Worm (Caenorhabditis elegans) whole organism, L1 larva: ENCODE data around the gene srd-43.

Experiments
- C16A3.4 ChIP-seq: fragments of 150-350 bp; optimal IDR thresholded peaks from 2 replicates; lab custom pipeline; 2014; ENCODE audit warnings: missing biosample characterization, missing genetic modification characterization
- Y116A8C.19 ChIP-seq: sonication (generic microtip); optimal IDR thresholded peaks from 2 replicates; lab custom pipeline; 2016; ENCODE audit warnings: missing compliant biosample characterization, missing genetic modification characterization, borderline replicate concordance
- aly-2 ChIP-seq: fragments of 150-350 bp; optimal IDR thresholded peaks from 2 replicates; lab custom pipeline; 2014; ENCODE audit warnings: missing biosample characterization, missing genetic modification characterization
- ama-1 ChIP-seq: fragments of 150-350 bp; optimal IDR thresholded peaks from 2 replicates; lab custom pipeline; 2014
- blmp-1 ChIP-seq: fragments of 150-350 bp; optimal IDR thresholded peaks from 2 replicates; lab custom pipeline; 2014; ENCODE audit warnings: missing biosample characterization, missing genetic modification characterization
- ceh-82 ChIP-seq, 3 experiments: fragments of 150-350 bp in 1 of 3; sonication (generic microtip) in 2 of 3; optimal IDR thresholded peaks; 2 replicates each; lab custom pipeline; 2014 to 2017; ENCODE audit warnings: missing biosample characterization in 3 of 3, missing genetic modification characterization in 3 of 3
- ceh-88 ChIP-seq: fragments of 200-800 bp; sonication (Bioruptor generic); IDR thresholded peaks from 2 replicates; pipeline ENCODE4 v1.3.6; 2022; ENCODE audit warnings: missing genetic modification characterization, missing compliant biosample characterization
- dpl-1 ChIP-seq, 3 experiments: fragments of 150-350 bp in 2 of 3; sonication (generic microtip) in 1 of 3; optimal IDR thresholded peaks; 2 replicates each; lab custom pipeline; 2014 to 2017; ENCODE audit warnings: missing biosample characterization in 3 of 3, missing genetic modification characterization in 3 of 3, missing genetic modification reagents in 3 of 3
- efl-1 ChIP-seq, 4 experiments: fragments of 150-350 bp; optimal IDR thresholded peaks in 3 of 4; peaks in 1 of 4; 1 replicate in 1 of 4; 2 replicates in 3 of 4; lab custom pipeline; 2014; ENCODE audit warnings: missing biosample characterization in 2 of 4, missing genetic modification characterization in 2 of 4, missing genetic modification reagents in 2 of 4
- egl-27 ChIP-seq, 2 experiments: fragments of 150-350 bp in 1 of 2; sonication (generic microtip); optimal IDR thresholded peaks; 3 replicates each; lab custom pipeline; 2017 to 2018; ENCODE audit warnings: missing biosample characterization in 2 of 2, missing genetic modification characterization in 2 of 2, missing genetic modification reagents in 2 of 2
- elt-2 ChIP-seq: sonication (generic microtip); optimal IDR thresholded peaks from 2 replicates; lab custom pipeline; 2016; ENCODE audit warnings: missing genetic modification characterization, mild to moderate bottlenecking, inconsistent platforms, missing compliant biosample characterization, missing genetic modification reagents
- ets-5 ChIP-seq: fragments of 200-800 bp; sonication (Bioruptor generic); IDR thresholded peaks from 2 replicates; pipeline ENCODE4 v1.3.6; 2022; ENCODE audit warnings: missing genetic modification characterization, missing compliant biosample characterization
- fos-1 ChIP-seq: fragments of 150-350 bp; optimal IDR thresholded peaks from 2 replicates; lab custom pipeline; 2014; ENCODE audit warnings: missing biosample characterization, missing genetic modification characterization
- grh-1 ChIP-seq: fragments of 200-800 bp; sonication (Bioruptor generic); IDR thresholded peaks from 2 replicates; pipeline ENCODE4 v1.3.6; 2022; ENCODE audit warnings: missing genetic modification reagents, missing genetic modification characterization, missing compliant biosample characterization
- hlh-4 ChIP-seq: sonication (generic microtip); optimal IDR thresholded peaks from 2 replicates; lab custom pipeline; 2016; ENCODE audit warnings: mild to moderate bottlenecking, missing genetic modification characterization, missing compliant biosample characterization
- hpl-2 ChIP-seq: fragments of 150-350 bp; optimal IDR thresholded peaks from 2 replicates; lab custom pipeline; 2014; ENCODE audit warnings: missing biosample characterization, missing genetic modification reagents, missing genetic modification characterization
- irx-1 ChIP-seq: sonication (generic microtip); optimal IDR thresholded peaks from 2 replicates; lab custom pipeline; 2016; ENCODE audit warnings: missing genetic modification characterization, missing compliant biosample characterization
- isw-1 ChIP-seq: fragments of 200-800 bp; sonication (Bioruptor generic); IDR thresholded peaks from 2 replicates; pipeline ENCODE4 v1.3.6; 2022; ENCODE audit warnings: missing genetic modification characterization, missing compliant biosample characterization
- jun-1 ChIP-seq: fragments of 150-350 bp; optimal IDR thresholded peaks from 2 replicates; lab custom pipeline; 2014; ENCODE audit warnings: missing biosample characterization, missing genetic modification reagents, missing genetic modification characterization
- lin-13 ChIP-seq: fragments of 150-350 bp; optimal IDR thresholded peaks from 2 replicates; lab custom pipeline; 2014; ENCODE audit warnings: missing biosample characterization, missing genetic modification reagents, missing genetic modification characterization
- lin-14 ChIP-seq: fragments of 200-800 bp; sonication (Bioruptor generic); optimal IDR thresholded peaks from 2 replicates; lab custom pipeline; 2018; ENCODE audit warnings: mild to moderate bottlenecking, missing genetic modification characterization, moderate library complexity, missing compliant biosample characterization
- lin-15B ChIP-seq: fragments of 150-350 bp; sonication (generic microtip); optimal IDR thresholded peaks from 3 replicates; lab custom pipeline; 2014; ENCODE audit warnings: missing biosample characterization, missing genetic modification characterization
- lin-35 ChIP-seq, 2 experiments: fragments of 150-350 bp; optimal IDR thresholded peaks; 2 replicates each; lab custom pipeline; 2014; ENCODE audit warnings: missing biosample characterization in 2 of 2, missing genetic modification characterization in 2 of 2, missing genetic modification reagents in 2 of 2
- lin-39 ChIP-seq: fragments of 150-350 bp; optimal IDR thresholded peaks from 2 replicates; lab custom pipeline; 2014; ENCODE audit warnings: missing biosample characterization, missing genetic modification reagents, missing genetic modification characterization
- lir-3 ChIP-seq: sonication (generic microtip); optimal IDR thresholded peaks from 2 replicates; lab custom pipeline; 2016; ENCODE audit warnings: mild to moderate bottlenecking, missing genetic modification characterization, moderate library complexity, missing compliant biosample characterization; ENCODE audit not compliant: poor library complexity
- lsy-2 ChIP-seq, 2 experiments: fragments of 150-350 bp; optimal IDR thresholded peaks; 2 replicates each; lab custom pipeline; 2014; ENCODE audit warnings: missing biosample characterization in 2 of 2, missing genetic modification characterization in 2 of 2
- mef-2 ChIP-seq: fragments of 150-350 bp; optimal IDR thresholded peaks from 2 replicates; lab custom pipeline; 2014; ENCODE audit warnings: missing biosample characterization, missing genetic modification characterization
- mep-1 ChIP-seq: fragments of 150-350 bp; optimal IDR thresholded peaks from 2 replicates; lab custom pipeline; 2014; ENCODE audit warnings: missing biosample characterization, missing genetic modification characterization
- nhr-11 ChIP-seq: fragments of 150-350 bp; optimal IDR thresholded peaks from 2 replicates; lab custom pipeline; 2014; ENCODE audit warnings: missing biosample characterization, missing genetic modification characterization
- nhr-19 ChIP-seq: fragments of 200-800 bp; sonication (Bioruptor generic); conservative IDR thresholded peaks from 2 replicates; pipeline ENCODE4 v1.3.6; 2022; ENCODE audit warnings: missing genetic modification characterization, missing compliant biosample characterization
- nhr-20 ChIP-seq: sonication (generic microtip); optimal IDR thresholded peaks from 2 replicates; lab custom pipeline; 2016; ENCODE audit warnings: mild to moderate bottlenecking, missing genetic modification characterization, missing compliant biosample characterization
- nhr-237 ChIP-seq: fragments of 150-350 bp; optimal IDR thresholded peaks from 2 replicates; lab custom pipeline; 2014; ENCODE audit warnings: missing biosample characterization, missing genetic modification characterization
- nhr-28 ChIP-seq: fragments of 150-350 bp; optimal IDR thresholded peaks from 2 replicates; lab custom pipeline; 2014; ENCODE audit warnings: missing biosample characterization, missing genetic modification characterization
- nhr-47 ChIP-seq: sonication (generic microtip); optimal IDR thresholded peaks from 2 replicates; lab custom pipeline; 2016; ENCODE audit warnings: mild to moderate bottlenecking, missing genetic modification characterization, moderate library complexity, missing compliant biosample characterization
- nhr-71 ChIP-seq: sonication (generic microtip); optimal IDR thresholded peaks from 2 replicates; lab custom pipeline; 2016; ENCODE audit warnings: mild to moderate bottlenecking, missing genetic modification characterization, moderate library complexity, missing compliant biosample characterization
- nhr-76 ChIP-seq: sonication (generic microtip); optimal IDR thresholded peaks from 2 replicates; lab custom pipeline; 2017; ENCODE audit warnings: missing biosample characterization, missing genetic modification characterization
- nhr-77 ChIP-seq: fragments of 150-350 bp; optimal IDR thresholded peaks from 2 replicates; lab custom pipeline; 2014; ENCODE audit warnings: missing biosample characterization, missing genetic modification characterization
- nhr-84 ChIP-seq: sonication (generic microtip); optimal IDR thresholded peaks from 2 replicates; lab custom pipeline; 2017; ENCODE audit warnings: missing biosample characterization, missing genetic modification characterization
- nhr-85 ChIP-seq: sonication (generic microtip); peaks from one replicate; lab custom pipeline; 2016; ENCODE audit warnings: missing genetic modification characterization, inconsistent platforms, missing compliant biosample characterization
- nhr-90 ChIP-seq: sonication (generic microtip); optimal IDR thresholded peaks from 2 replicates; lab custom pipeline; 2016; ENCODE audit warnings: mild to moderate bottlenecking, missing genetic modification characterization, missing compliant biosample characterization; ENCODE audit not compliant: poor library complexity
- pqm-1 ChIP-seq: sonication (generic microtip); optimal IDR thresholded peaks from 3 replicates; lab custom pipeline; 2017; ENCODE audit warnings: missing biosample characterization, missing genetic modification characterization
- rnt-1 ChIP-seq: sonication (generic microtip); optimal IDR thresholded peaks from 2 replicates; lab custom pipeline; 2016; ENCODE audit warnings: mild to moderate bottlenecking, missing genetic modification characterization, moderate library complexity, missing compliant biosample characterization
- snu-23 ChIP-seq: sonication (generic microtip); optimal IDR thresholded peaks from 2 replicates; lab custom pipeline; 2016; ENCODE audit warnings: missing genetic modification characterization, missing compliant biosample characterization
- sptf-1 ChIP-seq: fragments of 150-350 bp; optimal IDR thresholded peaks from 2 replicates; lab custom pipeline; 2014; ENCODE audit warnings: missing biosample characterization, missing genetic modification characterization
- sup-37 ChIP-seq: fragments of 200-800 bp; sonication (Bioruptor generic); optimal IDR thresholded peaks from 2 replicates; lab custom pipeline; 2018; ENCODE audit warnings: mild to moderate bottlenecking, missing genetic modification characterization, missing compliant biosample characterization
- swsn-7 ChIP-seq: sonication (generic microtip); optimal IDR thresholded peaks from 2 replicates; lab custom pipeline; 2016; ENCODE audit warnings: missing genetic modification characterization, missing compliant biosample characterization
- tbx-2 ChIP-seq: sonication (generic microtip); optimal IDR thresholded peaks from 2 replicates; lab custom pipeline; 2016; ENCODE audit warnings: missing genetic modification characterization, missing compliant biosample characterization
- tlp-1 ChIP-seq: fragments of 150-350 bp; optimal IDR thresholded peaks from 2 replicates; lab custom pipeline; 2014; ENCODE audit warnings: missing biosample characterization, missing genetic modification characterization
- unc-86 ChIP-seq: sonication (generic microtip); optimal IDR thresholded peaks from 2 replicates; lab custom pipeline; 2016; ENCODE audit warnings: missing genetic modification characterization, missing compliant biosample characterization
- xbp-1 ChIP-seq: sonication (generic microtip); optimal IDR thresholded peaks from 2 replicates; lab custom pipeline; 2016; ENCODE audit warnings: missing genetic modification characterization, missing compliant biosample characterization
- zag-1 ChIP-seq: fragments of 150-350 bp; optimal IDR thresholded peaks from 2 replicates; lab custom pipeline; 2014; ENCODE audit warnings: missing biosample characterization, missing genetic modification characterization
- ztf-11 ChIP-seq, 2 experiments: sonication (generic microtip); optimal IDR thresholded peaks; 2 replicates each; lab custom pipeline; 2016 to 2017; ENCODE audit warnings: missing genetic modification characterization in 2 of 2, missing biosample characterization in 1 of 2, missing compliant biosample characterization in 1 of 2
- ztf-4 ChIP-seq: fragments of 150-350 bp; optimal IDR thresholded peaks from 2 replicates; lab custom pipeline; 2014; ENCODE audit warnings: missing biosample characterization, missing genetic modification characterization

srd-43 gene

ce11 chrX:13353530-13353929 lies 47.9 kb upstream of the srd-43 start:
- peak in 1 of 2 experiments; percentile 84 for TF ChIP-seq lin-35 (GFP tag; optimal IDR thresholded peaks at IDR 0.05; lab: Kevin White, UChicago)
- TF ChIP-seq snu-23 (GFP tag; lab: Kevin White, UChicago): peak; percentile 88
- TF ChIP-seq elt-2 (tag; lab: Kevin White, UChicago): peak; percentile 61
- no peak for TF ChIP-seq nhr-84 (tag; lab: Kevin White, UChicago)
- TF ChIP-seq blmp-1 (tag; lab: Kevin White, UChicago): peak; percentile 94
- peak; percentile 41 for TF ChIP-seq nhr-76 (tag; lab: Kevin White, UChicago)
- TF ChIP-seq mep-1 (tag; lab: Kevin White, UChicago): peak; percentile 65
- TF ChIP-seq nhr-237 (tag; lab: Kevin White, UChicago): peak; percentile 15
- no peak for TF ChIP-seq unc-86
- no peak for TF ChIP-seq isw-1 (GFP tag; lab: Robert Waterston, UW)
- TF ChIP-seq jun-1 (tag; lab: Kevin White, UChicago): peak; percentile 67
- peak; percentile 17 for TF ChIP-seq lir-3 (tag; lab: Kevin White, UChicago)
- no peak for TF ChIP-seq lin-15B (tag; lab: Kevin White, UChicago)
- TF ChIP-seq C16A3.4: peak; percentile 75
- peak; percentile 88 for TF ChIP-seq nhr-90 (tag; lab: Kevin White, UChicago)
- peak; percentile 92 for TF ChIP-seq lin-14 (GFP tag; lab: Kevin White, UChicago)
- no peak for TF ChIP-seq hlh-4 (tag; lab: Kevin White, UChicago)
- TF ChIP-seq lsy-2 (tag; optimal IDR thresholded peaks at IDR 0.05; lab: Kevin White, UChicago): peak; percentile 36 to 79
- TF ChIP-seq sup-37 (GFP tag; lab: Kevin White, UChicago): peak; percentile 48
- TF ChIP-seq mef-2 (tag; lab: Kevin White, UChicago): peak; percentile 2
- TF ChIP-seq nhr-71 (tag; lab: Kevin White, UChicago): peak; percentile 92
- peak; percentile 72 for TF ChIP-seq ztf-4 (tag; lab: Kevin White, UChicago)
- TF ChIP-seq ceh-82 (tag; optimal IDR thresholded peaks at IDR 0.05; lab: Kevin White, UChicago): peak in 2 of 3 experiments; percentile 10 to 44
- TF ChIP-seq lin-39: no peak
- peak; percentile 42 for TF ChIP-seq swsn-7 (tag; lab: Kevin White, UChicago)
- TF ChIP-seq lin-13 (GFP tag; lab: Kevin White, UChicago): peak; percentile 38
- TF ChIP-seq tlp-1 (tag; lab: Kevin White, UChicago): no peak
- peak; percentile 77 for TF ChIP-seq grh-1 (GFP tag; lab: Robert Waterston, UW)
- no peak for TF ChIP-seq ztf-11 (tag; optimal IDR thresholded peaks at IDR 0.05; lab: Kevin White, UChicago)
- peak; percentile 35 for TF ChIP-seq xbp-1
- TF ChIP-seq hpl-2 (GFP tag; lab: Kevin White, UChicago): no peak
- peak; percentile 99 for TF ChIP-seq nhr-85 (tag; lab: Kevin White, UChicago)
- no peak for TF ChIP-seq nhr-28 (tag; lab: Kevin White, UChicago)
- TF ChIP-seq fos-1: peak; percentile 26
- no peak for TF ChIP-seq Y116A8C.19 (tag; lab: Kevin White, UChicago)
- peak; percentile 58 for TF ChIP-seq irx-1 (tag; lab: Kevin White, UChicago)
- TF ChIP-seq nhr-11: peak; percentile 32
- peak in 1 of 2 experiments; percentile 9 for TF ChIP-seq efl-1 (optimal IDR thresholded peaks at IDR 0.05; lab: Kevin White, UChicago)
- TF ChIP-seq efl-1 (GFP tag; optimal IDR thresholded peaks at IDR 0.05 in 1 of 2; lab: Kevin White, UChicago): peak in 1 of 2 experiments; percentile 93
- peak in 2 of 3 experiments; percentile 6 to 22 for TF ChIP-seq dpl-1 (GFP tag; optimal IDR thresholded peaks at IDR 0.05; lab: Kevin White, UChicago)
- TF ChIP-seq nhr-47 (tag; lab: Kevin White, UChicago): peak; percentile 73
- peak; percentile 99 for TF ChIP-seq nhr-20
- peak; percentile 57 for TF ChIP-seq nhr-77 (tag; lab: Kevin White, UChicago)
- peak; percentile 81 for TF ChIP-seq tbx-2
- peak; percentile 46 for TF ChIP-seq rnt-1 (tag; lab: Kevin White, UChicago)
- no peak for TF ChIP-seq ceh-88 (GFP tag; lab: Robert Waterston, UW)
- no peak for TF ChIP-seq zag-1 (tag; lab: Kevin White, UChicago)
- TF ChIP-seq aly-2 (tag; lab: Kevin White, UChicago): no peak
- TF ChIP-seq pqm-1 (tag; lab: Kevin White, UChicago): no peak
- no peak for TF ChIP-seq ets-5 (GFP tag; lab: Robert Waterston, UW)
- peak; percentile 98 for TF ChIP-seq nhr-19 (GFP tag; lab: Robert Waterston, UW)
- TF ChIP-seq egl-27 (tag; optimal IDR thresholded peaks at IDR 0.05; lab: Kevin White, UChicago): peak; percentile 55 to 77
- no peak for TF ChIP-seq sptf-1 (tag; lab: Kevin White, UChicago)
- TF ChIP-seq ama-1 (lab: Kevin White, UChicago): no peak
